Fruit fly (Drosophila melanogaster) whole organism, embryonic: ENCODE measurements around the gene Iyd.
A peak's percentile ranks its signal among the peaks of the same experiment; 100 is the strongest.

ENCODE experiments used
- CG18476 ChIP-seq: fragments of 200-800 bp; sonication (Bioruptor generic); optimal IDR thresholded peaks from 2 replicates; lab custom pipeline; 2016; ENCODE audit warnings: missing biosample characterization, mild to moderate bottlenecking, missing genetic modification characterization
- CG32532 ChIP-seq: fragments of 200-800 bp; sonication (Bioruptor generic); IDR thresholded peaks from 2 replicates; pipeline ENCODE4 v1.3.6; 2022; ENCODE audit warnings: missing biosample characterization, missing genetic modification characterization
- CG7786 ChIP-seq: fragments of 200-800 bp; sonication (Bioruptor generic); optimal IDR thresholded peaks from 2 replicates; lab custom pipeline; 2016; ENCODE audit warnings: missing biosample characterization, missing genetic modification characterization
- Eip74EF ChIP-seq, 2 experiments: fragments of 200-800 bp in 1 of 2; fragments of >200 bp in 1 of 2; sonication (Bioruptor generic) in 1 of 2; optimal IDR thresholded peaks; 2 replicates each; lab custom pipeline; 2017 to 2019; ENCODE audit warnings: missing biosample characterization in 2 of 2, missing genetic modification characterization in 2 of 2, mild to moderate bottlenecking in 1 of 2, moderate library complexity in 1 of 2
- ac ChIP-seq: fragments of 200-800 bp; sonication (Bioruptor generic); optimal IDR thresholded peaks from 3 replicates; lab custom pipeline; 2017; ENCODE audit warnings: missing biosample characterization, mild to moderate bottlenecking, missing genetic modification characterization
- chm ChIP-seq: fragments of 200-800 bp; sonication (Bioruptor generic); IDR thresholded peaks from 2 replicates; pipeline ENCODE4 v1.3.6; 2022; ENCODE audit warnings: missing biosample characterization, missing genetic modification characterization
- jigr1 ChIP-seq: fragments of 200-800 bp; sonication (Bioruptor generic); IDR thresholded peaks from 3 replicates; pipeline ENCODE4 v1.3.6; 2022; ENCODE audit warnings: missing biosample characterization, missing genetic modification characterization
- lab ChIP-seq: fragments of 200-800 bp; sonication (Bioruptor generic); optimal IDR thresholded peaks from 3 replicates; lab custom pipeline; 2017; ENCODE audit warnings: missing biosample characterization, missing genetic modification characterization, mild to moderate bottlenecking, moderate library complexity, missing genetic modification reagents
- pho ChIP-seq: fragments of 200-800 bp; sonication (Bioruptor generic); optimal IDR thresholded peaks from 2 replicates; lab custom pipeline; 2016; ENCODE audit warnings: missing biosample characterization, missing genetic modification characterization
- pros ChIP-seq: fragments of 200-800 bp; sonication (Bioruptor generic); optimal IDR thresholded peaks from 3 replicates; lab custom pipeline; 2019; ENCODE audit warnings: missing biosample characterization, mild to moderate bottlenecking, missing genetic modification characterization, moderate library complexity
- sqz ChIP-seq: fragments of 200-800 bp; sonication (Bioruptor generic); optimal IDR thresholded peaks from 3 replicates; lab custom pipeline; 2018; ENCODE audit warnings: missing biosample characterization, mild to moderate bottlenecking, missing genetic modification characterization
- yki ChIP-seq: fragments of >200 bp; optimal IDR thresholded peaks from 3 replicates; lab custom pipeline; 2018

- TF ChIP-seq yki (lab: Kevin White, UChicago), result no peak
- TF ChIP-seq pros (GFP tag; lab: Kevin White, UChicago), result no peak
- TF ChIP-seq jigr1 (GFP tag; lab: Robert Waterston, UW), result no peak
- no peak for TF ChIP-seq sqz (GFP tag; lab: Kevin White, UChicago)
- TF ChIP-seq ac (GFP tag; lab: Kevin White, UChicago), result no peak
- TF ChIP-seq CG7786 (GFP tag; lab: Kevin White, UChicago), result no peak
- no peak for TF ChIP-seq CG32532
- no peak for TF ChIP-seq pho
- TF ChIP-seq lab (GFP tag; lab: Kevin White, UChicago), result no peak
- no peak for TF ChIP-seq CG18476 (GFP tag; lab: Kevin White, UChicago)
- TF ChIP-seq chm (GFP tag; lab: Robert Waterston, UW), result no peak
- peak in 1 of 2 experiments; percentile 20 for TF ChIP-seq Eip74EF (GFP tag; optimal IDR thresholded peaks at IDR 0.05; lab: Kevin White, UChicago)
Observed at dm6 chr3L:11124439-11124838, 28.4 kb upstream of the Iyd start.
